Fruit fly (Drosophila melanogaster) whole organism, embryonic: Measurements from ENCODE around the gene CG8301.

Experiments used
- Adf1 ChIP-seq: fragments of 200-800 bp; sonication (Bioruptor generic); IDR thresholded peaks from 2 replicates; pipeline ENCODE4 v1.3.6; 2022; ENCODE audit warnings: missing biosample characterization, missing genetic modification characterization
- Antp ChIP-seq: fragments of 200-800 bp; sonication (Bioruptor generic); optimal IDR thresholded peaks from 3 replicates; lab custom pipeline; 2016; ENCODE audit warnings: missing biosample characterization, missing genetic modification characterization
- Atf3 ChIP-seq: fragments of 200-800 bp; sonication (Bioruptor generic); optimal IDR thresholded peaks from 3 replicates; lab custom pipeline; 2016; ENCODE audit warnings: missing biosample characterization, missing genetic modification characterization
- CG10267 ChIP-seq: fragments of 200-800 bp; sonication (Bioruptor generic); optimal IDR thresholded peaks from 2 replicates; lab custom pipeline; 2018; ENCODE audit warnings: missing biosample characterization, mild to moderate bottlenecking, missing genetic modification characterization, moderate library complexity
- CG10274 ChIP-seq: fragments of 200-800 bp; sonication (Bioruptor generic); optimal IDR thresholded peaks from 3 replicates; lab custom pipeline; 2017; ENCODE audit warnings: missing biosample characterization, mild to moderate bottlenecking, missing genetic modification characterization
- CG10654 ChIP-seq: fragments of 200-800 bp; sonication (Bioruptor generic); optimal IDR thresholded peaks from 2 replicates; lab custom pipeline; 2016; ENCODE audit warnings: missing biosample characterization, missing genetic modification characterization
- CG11560 ChIP-seq: fragments of 200-800 bp; sonication (Bioruptor generic); IDR thresholded peaks from 3 replicates; pipeline ENCODE4 v1.3.6; 2022; ENCODE audit warnings: missing biosample characterization, missing genetic modification characterization
- CG11695 ChIP-seq: fragments of 200-800 bp; sonication (Bioruptor generic); IDR thresholded peaks from 3 replicates; pipeline ENCODE4 v1.3.6; 2022; ENCODE audit warnings: missing biosample characterization, missing genetic modification characterization
- CG1233 ChIP-seq: fragments of 200-800 bp; sonication (Bioruptor generic); optimal IDR thresholded peaks from 4 replicates; lab custom pipeline; 2018; ENCODE audit warnings: missing biosample characterization, mild to moderate bottlenecking, missing genetic modification characterization
- CG12659 ChIP-seq: fragments of 200-800 bp; sonication (Bioruptor generic); optimal IDR thresholded peaks from 3 replicates; lab custom pipeline; 2017; ENCODE audit warnings: mild to moderate bottlenecking, missing biosample characterization, missing genetic modification reagents, missing genetic modification characterization
- CG14014 ChIP-seq: fragments of 200-800 bp; sonication (Bioruptor generic); IDR thresholded peaks from 2 replicates; pipeline ENCODE4 v1.3.6; 2022; ENCODE audit warnings: missing biosample characterization, missing genetic modification characterization
- CG1602 ChIP-seq: fragments of 200-800 bp; sonication (Bioruptor generic); optimal IDR thresholded peaks from 3 replicates; lab custom pipeline; 2016; ENCODE audit warnings: missing biosample characterization, missing genetic modification characterization
- CG17328 ChIP-seq: fragments of 200-800 bp; sonication (Bioruptor generic); IDR thresholded peaks from 2 replicates; pipeline ENCODE4 v1.3.6; 2022; ENCODE audit warnings: missing biosample characterization, missing genetic modification characterization
- CG17361 ChIP-seq: fragments of 200-800 bp; sonication (Bioruptor generic); IDR thresholded peaks from 3 replicates; pipeline ENCODE4 v1.3.6; 2022; ENCODE audit warnings: missing biosample characterization, missing genetic modification characterization
- CG1792 ChIP-seq: fragments of 200-800 bp; sonication (Bioruptor generic); optimal IDR thresholded peaks from 2 replicates; lab custom pipeline; 2016; ENCODE audit warnings: missing biosample characterization, missing genetic modification characterization
- CG2712 ChIP-seq: fragments of 200-800 bp; optimal IDR thresholded peaks from 3 replicates; lab custom pipeline; 2019; ENCODE audit warnings: missing biosample characterization, mild to moderate bottlenecking, missing genetic modification characterization, moderate library complexity
- CG30431 ChIP-seq: fragments of 200-800 bp; sonication (Bioruptor generic); optimal IDR thresholded peaks from 2 replicates; lab custom pipeline; 2017; ENCODE audit warnings: missing biosample characterization, missing genetic modification characterization
- CG32532 ChIP-seq: fragments of 200-800 bp; sonication (Bioruptor generic); IDR thresholded peaks from 2 replicates; pipeline ENCODE4 v1.3.6; 2022; ENCODE audit warnings: missing biosample characterization, missing genetic modification characterization
- CG3407 ChIP-seq: fragments of 200-800 bp; sonication (Bioruptor generic); optimal IDR thresholded peaks from 2 replicates; lab custom pipeline; 2018; ENCODE audit warnings: missing biosample characterization, mild to moderate bottlenecking, missing genetic modification characterization
- CG34376 ChIP-seq: fragments of 200-800 bp; sonication (Bioruptor generic); optimal IDR thresholded peaks from 2 replicates; lab custom pipeline; 2018; ENCODE audit warnings: missing biosample characterization, mild to moderate bottlenecking, missing genetic modification characterization
- CG4282 ChIP-seq: fragments of 200-800 bp; sonication (Bioruptor generic); optimal IDR thresholded peaks from 2 replicates; lab custom pipeline; 2016; ENCODE audit warnings: missing biosample characterization, missing genetic modification characterization
- CG4854 ChIP-seq: fragments of 200-800 bp; sonication (Bioruptor generic); optimal IDR thresholded peaks from 2 replicates; lab custom pipeline; 2016; ENCODE audit warnings: missing biosample characterization, missing genetic modification characterization, inconsistent platforms
- CG6791 ChIP-seq: fragments of 200-800 bp; sonication (Bioruptor generic); IDR thresholded peaks from 3 replicates; pipeline ENCODE4 v1.3.6; 2022; ENCODE audit warnings: missing biosample characterization, missing genetic modification characterization; ENCODE audit not compliant: partially characterized antibody
- CG7928 ChIP-seq: fragments of 200-800 bp; sonication (Bioruptor generic); optimal IDR thresholded peaks from 2 replicates; lab custom pipeline; 2017; ENCODE audit warnings: missing biosample characterization, mild to moderate bottlenecking, missing genetic modification characterization
- CG8359 ChIP-seq: fragments of 200-800 bp; sonication (Bioruptor generic); optimal IDR thresholded peaks from 2 replicates; lab custom pipeline; 2017; ENCODE audit warnings: missing biosample characterization, mild to moderate bottlenecking, missing genetic modification characterization, borderline replicate concordance
- CG8924 ChIP-seq: fragments of 200-800 bp; optimal IDR thresholded peaks from 3 replicates; lab custom pipeline; 2019; ENCODE audit warnings: missing biosample characterization, mild to moderate bottlenecking, missing genetic modification characterization, moderate library complexity
- CkIIα-i1 ChIP-seq: fragments of 200-800 bp; sonication (Bioruptor generic); IDR thresholded peaks from 2 replicates; pipeline ENCODE4 v1.3.6; 2022; ENCODE audit warnings: missing biosample characterization, missing genetic modification characterization
- Dp ChIP-seq: fragments of 200-800 bp; sonication (Bioruptor generic); optimal IDR thresholded peaks from 2 replicates; lab custom pipeline; 2018; ENCODE audit warnings: missing biosample characterization, mild to moderate bottlenecking, missing genetic modification characterization, moderate library complexity
- Hand ChIP-seq: fragments of 200-800 bp; sonication (Bioruptor generic); optimal IDR thresholded peaks from 2 replicates; lab custom pipeline; 2017; ENCODE audit warnings: mild to moderate bottlenecking, missing biosample characterization, missing genetic modification reagents, missing genetic modification characterization
- MBD-R2 ChIP-seq: fragments of 200-800 bp; sonication (Bioruptor generic); IDR thresholded peaks from 2 replicates; pipeline ENCODE4 v1.3.6; 2022; ENCODE audit warnings: missing biosample characterization, missing genetic modification characterization
- Mad ChIP-seq: fragments of 200-800 bp; sonication (Bioruptor generic); optimal IDR thresholded peaks from 2 replicates; lab custom pipeline; 2016; ENCODE audit warnings: missing biosample characterization, missing genetic modification characterization
- Myb ChIP-seq: fragments of 200-800 bp; sonication (Bioruptor generic); optimal IDR thresholded peaks from 2 replicates; lab custom pipeline; 2016; ENCODE audit warnings: missing biosample characterization, missing genetic modification characterization
- Nf-YC ChIP-seq: fragments of 200-800 bp; optimal IDR thresholded peaks from 3 replicates; lab custom pipeline; 2019; ENCODE audit warnings: missing biosample characterization, mild to moderate bottlenecking, missing genetic modification characterization, moderate library complexity
- Scr ChIP-seq: fragments of 200-800 bp; sonication (Bioruptor generic); IDR thresholded peaks from 2 replicates; pipeline ENCODE4 v1.3.6; 2022; ENCODE audit warnings: missing biosample characterization, missing genetic modification characterization; ENCODE audit not compliant: partially characterized antibody
- Six4 ChIP-seq: fragments of 200-800 bp; sonication (Bioruptor generic); optimal IDR thresholded peaks from 2 replicates; lab custom pipeline; 2016; ENCODE audit warnings: missing biosample characterization, missing genetic modification characterization
- Sry-δ ChIP-seq: fragments of 200-800 bp; sonication (Bioruptor generic); optimal IDR thresholded peaks from 2 replicates; lab custom pipeline; 2016; ENCODE audit warnings: missing biosample characterization, missing genetic modification characterization
- ash1 ChIP-seq: fragments of 200-800 bp; sonication (Bioruptor generic); optimal IDR thresholded peaks from 2 replicates; lab custom pipeline; 2018; ENCODE audit warnings: missing biosample characterization, mild to moderate bottlenecking, missing genetic modification characterization
- cas ChIP-seq: fragments of 200-800 bp; sonication (Bioruptor generic); IDR thresholded peaks from 2 replicates; pipeline ENCODE4 v1.3.6; 2022; ENCODE audit warnings: missing biosample characterization, missing genetic modification characterization
- dysf ChIP-seq: fragments of 200-800 bp; sonication (Bioruptor generic); IDR thresholded peaks from 3 replicates; pipeline ENCODE4 v1.3.6; 2022; ENCODE audit warnings: missing biosample characterization, missing genetic modification characterization
- fru ChIP-seq: fragments of >200 bp; optimal IDR thresholded peaks from 2 replicates; lab custom pipeline; 2017
- gcm2 ChIP-seq: fragments of 200-800 bp; sonication (Bioruptor generic); optimal IDR thresholded peaks from 2 replicates; lab custom pipeline; 2016; ENCODE audit warnings: missing biosample characterization, missing genetic modification characterization
- grau ChIP-seq: fragments of 200-800 bp; optimal IDR thresholded peaks from 3 replicates; lab custom pipeline; 2019; ENCODE audit warnings: missing biosample characterization, mild to moderate bottlenecking, missing genetic modification characterization, moderate library complexity
- hth ChIP-seq: fragments of >200 bp; optimal IDR thresholded peaks from 2 replicates; lab custom pipeline; 2017; ENCODE audit warnings: inconsistent platforms
- ken ChIP-seq: fragments of 200-800 bp; sonication (Bioruptor generic); IDR thresholded peaks from 3 replicates; pipeline ENCODE4 v1.3.6; 2022; ENCODE audit warnings: missing biosample characterization, missing genetic modification characterization
- lola ChIP-seq, 3 experiments: fragments of >200 bp in 2 of 3; fragments of 200-800 bp in 1 of 3; sonication (Bioruptor generic) in 1 of 3; optimal IDR thresholded peaks; 2 replicates each; lab custom pipeline; 2017 to 2019; ENCODE audit warnings: missing biosample characterization in 3 of 3, missing genetic modification characterization in 3 of 3, mild to moderate bottlenecking in 1 of 3, moderate library complexity in 1 of 3
- lov ChIP-seq, 2 experiments: fragments of 200-800 bp in 1 of 2; fragments of >200 bp in 1 of 2; sonication (Bioruptor generic) in 1 of 2; IDR thresholded peaks in 1 of 2; optimal IDR thresholded peaks in 1 of 2; 2 replicates in 1 of 2; 3 replicates in 1 of 2; pipeline versions ENCODE4 v1.3.6 to Lab custom; 2017 to 2022; ENCODE audit warnings: missing biosample characterization in 1 of 2, missing genetic modification characterization in 1 of 2
- scrt ChIP-seq: fragments of 200-800 bp; sonication (Bioruptor generic); optimal IDR thresholded peaks from 2 replicates; lab custom pipeline; 2018; ENCODE audit warnings: missing biosample characterization, mild to moderate bottlenecking, missing genetic modification characterization, moderate library complexity
- sens ChIP-seq: fragments of 200-800 bp; sonication (Bioruptor generic); peaks from one replicate; lab custom pipeline; 2016; ENCODE audit warnings: missing biosample characterization, missing genetic modification characterization
- sisA ChIP-seq: fragments of 200-800 bp; sonication (Bioruptor generic); IDR thresholded peaks from 2 replicates; pipeline ENCODE4 v1.3.6; 2022; ENCODE audit warnings: missing biosample characterization, missing genetic modification characterization
- tap ChIP-seq: fragments of 200-800 bp; optimal IDR thresholded peaks from 3 replicates; lab custom pipeline; 2019; ENCODE audit warnings: missing biosample characterization, mild to moderate bottlenecking, missing genetic modification characterization, moderate library complexity
- ttk ChIP-seq: fragments of 200-800 bp; sonication (Bioruptor generic); IDR thresholded peaks from 2 replicates; pipeline ENCODE4 v2.1.2; 2022; ENCODE audit warnings: missing biosample characterization, missing genetic modification characterization
- wek ChIP-seq: fragments of 200-800 bp; sonication (Bioruptor generic); optimal IDR thresholded peaks from 3 replicates; lab custom pipeline; 2018; ENCODE audit warnings: missing biosample characterization, mild to moderate bottlenecking, missing genetic modification characterization, moderate library complexity

The CG8301 gene

DNA sequence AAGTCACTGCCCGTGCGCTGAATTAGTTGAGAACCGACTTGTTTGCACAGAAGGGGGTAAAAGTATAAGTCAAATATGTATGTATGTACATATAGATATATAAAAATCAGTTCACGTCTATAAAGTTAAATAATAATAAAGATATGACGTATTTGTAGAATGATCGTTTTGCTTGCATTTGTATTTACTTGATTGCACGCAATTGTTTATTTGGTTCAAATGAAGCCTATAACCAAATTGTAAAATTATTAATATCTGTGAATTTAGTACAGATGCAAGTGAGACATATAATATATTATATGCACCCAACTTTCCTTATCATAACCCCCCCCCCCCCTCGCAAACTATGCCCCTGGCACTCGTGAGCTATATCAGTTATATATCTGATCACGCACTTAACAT is 19.5 kb downstream of the CG8301 start (continued):
- TF ChIP-seq CG8359 (GFP tag; lab: Kevin White, UChicago) = peak; percentile 20
- peak; percentile 37 for TF ChIP-seq CG3407 (GFP tag; lab: Kevin White, UChicago)
- no peak for TF ChIP-seq ttk
- no peak for TF ChIP-seq hth (lab: Kevin White, UChicago)
- TF ChIP-seq tap (tag; lab: Kevin White, UChicago) = peak; percentile 30
- peak; percentile 42 for TF ChIP-seq CG12659 (GFP tag; lab: Kevin White, UChicago)
- TF ChIP-seq CG32532 (GFP tag; lab: Robert Waterston, UW) = peak; percentile 57
- TF ChIP-seq CG17361 (GFP tag; lab: Robert Waterston, UW) = peak; percentile 69
- no peak for TF ChIP-seq CG10654 (GFP tag; lab: Kevin White, UChicago)
- no peak for TF ChIP-seq Antp (GFP tag; lab: Kevin White, UChicago)
- TF ChIP-seq CG8924 (tag; lab: Kevin White, UChicago) = peak; percentile 54
- no peak for TF ChIP-seq cas (GFP tag; lab: Robert Waterston, UW)
- TF ChIP-seq Sry-δ = no peak
- no peak for TF ChIP-seq Mad (GFP tag; lab: Kevin White, UChicago)
- TF ChIP-seq ken (GFP tag; lab: Robert Waterston, UW) = no peak
- TF ChIP-seq CG34376 = peak; percentile 38
- no peak for TF ChIP-seq sisA
- no peak for TF ChIP-seq CG4854 (GFP tag; lab: Kevin White, UChicago)
- peak; percentile 11; the same call in 1 of the 2 replicates for TF ChIP-seq MBD-R2 (GFP tag; lab: Robert Waterston, UW)
- TF ChIP-seq Nf-YC = no peak
- no peak for TF ChIP-seq lov (optimal IDR thresholded peaks at IDR 0.05; lab: Kevin White, UChicago)
- no peak for TF ChIP-seq lov (GFP tag; IDR thresholded peaks at IDR 0.05; lab: Robert Waterston, UW)
- 0 out of 3 replicates have a peak, but pooled peaks have one; percentile 18 for TF ChIP-seq CG11560 (tag; lab: Robert Waterston, UW)
- peak; percentile 3 for TF ChIP-seq CG10267
- TF ChIP-seq Dp (GFP tag; lab: Kevin White, UChicago) = no peak
- peak; percentile 13 for TF ChIP-seq CG10274 (GFP tag; lab: Kevin White, UChicago)
- no peak for TF ChIP-seq CkIIα-i1 (GFP tag; lab: Robert Waterston, UW)
- TF ChIP-seq CG7928 (GFP tag; lab: Kevin White, UChicago) = peak; percentile 37
- peak; percentile 57 for TF ChIP-seq Hand (GFP tag; lab: Kevin White, UChicago)
- TF ChIP-seq Atf3 (GFP tag; lab: Kevin White, UChicago) = no peak
- TF ChIP-seq ash1 (GFP tag; lab: Kevin White, UChicago) = no peak
- TF ChIP-seq Myb (GFP tag; lab: Kevin White, UChicago) = no peak
- no peak for TF ChIP-seq Adf1 (GFP tag; lab: Robert Waterston, UW)
- TF ChIP-seq gcm2 (GFP tag; lab: Kevin White, UChicago) = no peak
- TF ChIP-seq CG14014 (GFP tag; lab: Robert Waterston, UW) = no peak
- TF ChIP-seq CG6791 (GFP tag; lab: Robert Waterston, UW) = no peak
- TF ChIP-seq CG1792 (GFP tag; lab: Kevin White, UChicago) = no peak
- TF ChIP-seq CG4282 (GFP tag; lab: Kevin White, UChicago) = no peak
- no peak for TF ChIP-seq CG1602 (GFP tag; lab: Kevin White, UChicago)
- peak; percentile 63 for TF ChIP-seq grau
- TF ChIP-seq CG2712 (tag; lab: Kevin White, UChicago) = peak; percentile 45
- no peak for TF ChIP-seq CG11695 (GFP tag; lab: Robert Waterston, UW)
- no peak for TF ChIP-seq fru (lab: Kevin White, UChicago)
- TF ChIP-seq wek (GFP tag; lab: Kevin White, UChicago) = peak; percentile 31
- peak; percentile 72 for TF ChIP-seq sens (GFP tag; lab: Kevin White, UChicago)
- TF ChIP-seq CG17328 (GFP tag; lab: Robert Waterston, UW) = no peak
- TF ChIP-seq lola (GFP tag; optimal IDR thresholded peaks at IDR 0.05; lab: Kevin White, UChicago) = peak in 1 of 3 experiments; percentile 8
- TF ChIP-seq Six4 (GFP tag; lab: Kevin White, UChicago) = no peak
- peak; percentile 53 for TF ChIP-seq CG1233 (GFP tag; lab: Kevin White, UChicago)
- no peak for TF ChIP-seq Scr (GFP tag; lab: Robert Waterston, UW)
- peak; percentile 68; the same call in 2 of the 3 replicates for TF ChIP-seq dysf
- peak; percentile 49 for TF ChIP-seq scrt (GFP tag; lab: Kevin White, UChicago)
- TF ChIP-seq CG30431 (GFP tag; lab: Kevin White, UChicago) = no peak
